Worm (Caenorhabditis elegans) whole organism, L1 larva: ENCODE data around the gene fbxb-104.

ENCODE experiments used
- lsy-2 ChIP-seq, 2 experiments: fragments of 150-350 bp; optimal IDR thresholded peaks; 2 replicates each; lab custom pipeline; 2014; ENCODE audit warnings: missing biosample characterization in 2 of 2, missing genetic modification characterization in 2 of 2
- zag-1 ChIP-seq: fragments of 150-350 bp; optimal IDR thresholded peaks from 2 replicates; lab custom pipeline; 2014; ENCODE audit warnings: missing biosample characterization, missing genetic modification characterization

DNA sequence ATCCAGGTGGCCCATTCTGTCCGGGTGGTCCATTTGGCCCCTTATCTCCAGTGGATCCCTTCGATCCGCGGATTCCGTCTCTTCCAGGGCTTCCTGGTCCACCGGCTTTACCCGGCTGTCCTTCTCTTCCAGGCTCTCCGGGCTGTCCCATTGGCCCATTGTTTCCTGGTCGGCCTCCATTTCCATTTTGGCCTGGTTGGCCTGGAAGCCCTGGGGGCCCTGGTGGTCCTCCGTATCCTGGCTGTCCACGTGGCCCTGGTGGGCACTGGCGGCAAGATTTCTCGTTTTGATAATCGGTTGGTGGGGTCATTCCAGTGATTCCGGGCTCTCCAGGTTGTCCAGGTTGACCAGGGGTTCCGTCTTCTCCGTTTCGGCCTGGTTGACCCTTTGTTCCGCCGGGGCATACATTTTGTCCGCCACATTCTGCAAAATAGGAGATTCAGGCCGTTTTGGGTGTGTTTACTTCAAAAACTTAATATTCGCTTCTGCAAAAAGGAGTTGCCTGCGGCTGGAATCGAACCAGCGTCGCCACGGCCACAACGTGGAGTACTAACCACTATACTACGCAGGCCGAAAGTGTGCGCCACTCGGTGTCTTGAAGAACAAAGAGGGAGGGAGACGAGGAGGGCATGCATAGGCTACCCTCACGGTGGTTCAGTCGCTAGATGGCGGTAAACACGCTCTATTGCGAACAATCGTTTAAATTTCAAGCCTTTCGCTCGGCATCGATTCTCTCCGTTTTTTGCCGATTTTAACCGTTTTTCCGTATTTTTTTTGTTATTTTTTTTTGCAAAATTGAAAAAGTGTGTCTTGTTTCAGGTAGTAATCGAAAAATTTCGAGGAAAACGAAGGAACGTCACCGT lies 44.1 kb upstream of the fbxb-104 start, which contains the start of gene W09G10.9:
- TF ChIP-seq zag-1 (tag; lab: Kevin White, UChicago) (no peak), lsy-2 (tag; optimal IDR thresholded peaks at IDR 0.05; lab: Kevin White, UChicago) (peak; percentile 72 to 77)
